Worm (Caenorhabditis elegans) whole organism, midembryonic: Measurements from ENCODE around the gene T08A9.13.

Experiments
- T22C8.4 ChIP-seq: fragments of 200-800 bp; sonication (Bioruptor generic); IDR thresholded peaks from 2 replicates; pipeline ENCODE4 v1.3.6; 2022; ENCODE audit warnings: missing genetic modification characterization, missing compliant biosample characterization
- cog-1 ChIP-seq: sonication (generic microtip); optimal IDR thresholded peaks from 2 replicates; lab custom pipeline; 2016; ENCODE audit warnings: missing genetic modification characterization, missing compliant biosample characterization
- flt-1 ChIP-seq: fragments of 200-800 bp; sonication (Bioruptor generic); IDR thresholded peaks from 2 replicates; pipeline ENCODE4 v1.3.6; 2022; ENCODE audit warnings: missing genetic modification characterization, missing compliant biosample characterization
- med-1 ChIP-seq: sonication (generic microtip); optimal IDR thresholded peaks from 2 replicates; lab custom pipeline; 2017; ENCODE audit warnings: missing genetic modification characterization, mild to moderate bottlenecking, missing compliant biosample characterization, antibody characterized with exemption, missing genetic modification reagents; ENCODE audit not compliant: insufficient read depth
- tab-1 ChIP-seq: fragments of 200-800 bp; sonication (Bioruptor generic); IDR thresholded peaks from 2 replicates; pipeline ENCODE4 v1.3.6; 2022; ENCODE audit warnings: missing genetic modification characterization, missing compliant biosample characterization
- ztf-29 ChIP-seq: fragments of 200-800 bp; sonication (Bioruptor generic); IDR thresholded peaks from 2 replicates; pipeline ENCODE4 v1.3.6; 2022; ENCODE audit warnings: missing genetic modification reagents, missing genetic modification characterization, missing compliant biosample characterization

- TF ChIP-seq flt-1 (GFP tag; lab: Robert Waterston, UW) (no peak), cog-1 (tag; lab: Kevin White, UChicago) (no peak), med-1 (no peak), ztf-29 (GFP tag; lab: Robert Waterston, UW) (no peak), tab-1 (GFP tag; lab: Robert Waterston, UW) (no peak), T22C8.4 (GFP tag; lab: Robert Waterston, UW) (no peak)
These were observed 23.6 kb downstream of the T08A9.13 start, which contains the start of gene K03A1.4 for ce11 chrX:7298652-7299051.
